Worm (Caenorhabditis elegans): Measurements from ENCODE around the gene paa-1.

ce11 chrIII:5423665-5424133, 26.8 kb upstream of the paa-1 start, which contains the start of gene dnj-24:
- TF ChIP-seq ref-1 (GFP tag; conservative IDR thresholded peaks at IDR 0.05) (no peak), tab-1 (GFP tag; IDR thresholded peaks at IDR 0.05) (no peak)

All from whole organism, midembryonic.